Worm (Caenorhabditis elegans): ENCODE data around the gene Y73B3A.20.
"Not testable (repeated sequence)": the region's sequence is repeated elsewhere in the genome, so short reads cannot be mapped to it uniquely, and the experiment has no call there.

- TF ChIP-seq aha-1 (tag; optimal IDR thresholded peaks at IDR 0.05); lir-3 (tag; optimal IDR thresholded peaks at IDR 0.05; ENCODE audit: poor library complexity); vab-15 (tag; optimal IDR thresholded peaks at IDR 0.05); nhr-237 (tag; optimal IDR thresholded peaks at IDR 0.05): not testable (repeated sequence)
- peak; percentile 22 to 72 for TF ChIP-seq lin-35 (GFP tag; optimal IDR thresholded peaks at IDR 0.05)
Observed at ce11 chrX:104737-105136, 57.2 kb downstream of the Y73B3A.20 start, which contains the start of gene Y73B3A.4.

Measured in whole organism, L1 larva.